Fruit fly (Drosophila melanogaster) whole organism, embryonic: ENCODE results near the gene Jhbp11.
A peak's percentile ranks its signal among the peaks of the same experiment; 100 is the strongest.

Source experiments
- Bgb ChIP-seq: fragments of 200-800 bp; sonication (Bioruptor generic); IDR thresholded peaks from 2 replicates; pipeline ENCODE4 v1.3.6; 2022; ENCODE audit warnings: missing biosample characterization, missing genetic modification characterization; ENCODE audit not compliant: partially characterized antibody
- Blimp-1 ChIP-seq: fragments of 200-800 bp; sonication (Bioruptor generic); optimal IDR thresholded peaks from 3 replicates; lab custom pipeline; 2018; ENCODE audit warnings: missing biosample characterization, missing genetic modification characterization, mild to moderate bottlenecking, moderate library complexity, missing genetic modification reagents
- CG11504 ChIP-seq: fragments of 200-800 bp; sonication (Bioruptor generic); optimal IDR thresholded peaks from 3 replicates; lab custom pipeline; 2019; ENCODE audit warnings: missing biosample characterization, mild to moderate bottlenecking, missing genetic modification characterization, moderate library complexity
- CG12769 ChIP-seq: fragments of 200-800 bp; sonication (Bioruptor generic); optimal IDR thresholded peaks from 2 replicates; lab custom pipeline; 2019; ENCODE audit warnings: missing biosample characterization, mild to moderate bottlenecking, missing genetic modification characterization, moderate library complexity
- CG16863 ChIP-seq: fragments of 200-800 bp; sonication (Bioruptor generic); optimal IDR thresholded peaks from 3 replicates; lab custom pipeline; 2016; ENCODE audit warnings: missing biosample characterization, missing genetic modification characterization
- CG18599 ChIP-seq: fragments of 200-800 bp; sonication (Bioruptor generic); optimal IDR thresholded peaks from 3 replicates; lab custom pipeline; 2017; ENCODE audit warnings: missing biosample characterization, missing genetic modification characterization, mild to moderate bottlenecking, moderate library complexity, missing genetic modification reagents
- CG2129 ChIP-seq: fragments of 200-800 bp; sonication (Bioruptor generic); IDR thresholded peaks from 2 replicates; pipeline ENCODE4 v1.3.6; 2022; ENCODE audit warnings: missing biosample characterization, missing genetic modification characterization; ENCODE audit not compliant: partially characterized antibody
- CG2199 ChIP-seq: fragments of 200-800 bp; sonication (Bioruptor generic); IDR thresholded peaks from 3 replicates; pipeline ENCODE4 v1.3.6; 2022; ENCODE audit warnings: missing biosample characterization, missing genetic modification characterization
- CG3163 ChIP-seq: fragments of 200-800 bp; sonication (Bioruptor generic); optimal IDR thresholded peaks from 3 replicates; lab custom pipeline; 2016; ENCODE audit warnings: missing biosample characterization, missing genetic modification characterization
- CG6683 ChIP-seq: fragments of 200-800 bp; sonication (Bioruptor generic); optimal IDR thresholded peaks from 2 replicates; lab custom pipeline; 2017; ENCODE audit warnings: missing biosample characterization, mild to moderate bottlenecking, missing genetic modification characterization, missing genetic modification reagents
- CG6791 ChIP-seq: fragments of 200-800 bp; sonication (Bioruptor generic); IDR thresholded peaks from 3 replicates; pipeline ENCODE4 v1.3.6; 2022; ENCODE audit warnings: missing biosample characterization, missing genetic modification characterization; ENCODE audit not compliant: partially characterized antibody
- CG7963 ChIP-seq: fragments of 200-800 bp; sonication (Bioruptor generic); IDR thresholded peaks from 3 replicates; pipeline ENCODE4 v1.3.6; 2022; ENCODE audit warnings: missing biosample characterization, missing genetic modification characterization; ENCODE audit not compliant: partially characterized antibody
- CG8290 ChIP-seq, 3 experiments: fragments of 200-800 bp; sonication (Bioruptor generic); optimal IDR thresholded peaks; 2 replicates each; lab custom pipeline; 2016 to 2019; ENCODE audit warnings: missing biosample characterization in 3 of 3, missing genetic modification characterization in 3 of 3, mild to moderate bottlenecking in 2 of 3, moderate library complexity in 1 of 3
- CTCF ChIP-seq: fragments of 200-800 bp; sonication (Bioruptor generic); optimal IDR thresholded peaks from 2 replicates; lab custom pipeline; 2017; ENCODE audit warnings: missing biosample characterization, mild to moderate bottlenecking, missing genetic modification characterization, moderate library complexity
- CoRest ChIP-seq: fragments of 200-800 bp; sonication (Bioruptor generic); optimal IDR thresholded peaks from 3 replicates; lab custom pipeline; 2018; ENCODE audit warnings: missing biosample characterization, mild to moderate bottlenecking, missing genetic modification characterization, moderate library complexity
- Ets65A ChIP-seq: fragments of 200-800 bp; sonication (Bioruptor generic); peaks from one replicate; lab custom pipeline; 2016; ENCODE audit warnings: missing biosample characterization, missing genetic modification characterization
- Gug ChIP-seq: fragments of 200-800 bp; sonication (Bioruptor generic); IDR thresholded peaks from 4 replicates; pipeline ENCODE4 v1.3.6; 2022; ENCODE audit warnings: missing biosample characterization, missing genetic modification characterization
- Hr78 ChIP-seq, 2 experiments: fragments of 200-800 bp in 1 of 2; fragments of >200 bp in 1 of 2; sonication (Bioruptor generic) in 1 of 2; optimal IDR thresholded peaks; 2 replicates each; lab custom pipeline; 2017 to 2019; ENCODE audit warnings: missing biosample characterization in 2 of 2, missing genetic modification characterization in 2 of 2, mild to moderate bottlenecking in 1 of 2, moderate library complexity in 1 of 2
- Pdp1 ChIP-seq, 2 experiments: fragments of 200-800 bp; sonication (Bioruptor generic); optimal IDR thresholded peaks; 3 replicates each; lab custom pipeline; 2016; ENCODE audit warnings: missing biosample characterization in 2 of 2, missing genetic modification characterization in 2 of 2, mild to moderate bottlenecking in 1 of 2, moderate library complexity in 1 of 2
- Rfx ChIP-seq: fragments of 200-800 bp; sonication (Bioruptor generic); IDR thresholded peaks from 2 replicates; pipeline ENCODE4 v1.3.6; 2022; ENCODE audit warnings: missing biosample characterization, missing genetic modification characterization
- Sox100B ChIP-seq: fragments of 200-800 bp; sonication (Bioruptor generic); optimal IDR thresholded peaks from 3 replicates; lab custom pipeline; 2018; ENCODE audit warnings: missing biosample characterization, mild to moderate bottlenecking, missing genetic modification characterization
- TFAM ChIP-seq: fragments of 200-800 bp; sonication (Bioruptor generic); optimal IDR thresholded peaks from 2 replicates; lab custom pipeline; 2017; ENCODE audit warnings: missing biosample characterization, missing genetic modification characterization, inconsistent platforms
- Trl ChIP-seq, 3 experiments: fragments of >200 bp in 2 of 3; fragments of 200-800 bp in 1 of 3; sonication (Bioruptor generic) in 1 of 3; optimal IDR thresholded peaks; 2 replicates in 1 of 3; 3 replicates in 2 of 3; lab custom pipeline; 2016 to 2017; ENCODE audit warnings: missing biosample characterization in 1 of 3, missing genetic modification characterization in 1 of 3
- Usf ChIP-seq: fragments of 200-800 bp; sonication (Bioruptor generic); optimal IDR thresholded peaks from 2 replicates; lab custom pipeline; 2017; ENCODE audit warnings: missing genotype, missing biosample characterization, missing genetic modification characterization
- ash1 ChIP-seq: fragments of 200-800 bp; sonication (Bioruptor generic); optimal IDR thresholded peaks from 2 replicates; lab custom pipeline; 2018; ENCODE audit warnings: missing biosample characterization, mild to moderate bottlenecking, missing genetic modification characterization
- chinmo ChIP-seq: fragments of 200-800 bp; sonication (Bioruptor generic); IDR thresholded peaks from 4 replicates; pipeline ENCODE4 v1.3.6; 2022; ENCODE audit warnings: missing biosample characterization, missing genetic modification characterization; ENCODE audit not compliant: partially characterized antibody
- esg ChIP-seq: fragments of 200-800 bp; sonication (Bioruptor generic); conservative IDR thresholded peaks from 2 replicates; pipeline ENCODE4 v1.3.6; 2022; ENCODE audit warnings: missing biosample characterization, missing genetic modification characterization
- grau ChIP-seq: fragments of 200-800 bp; optimal IDR thresholded peaks from 3 replicates; lab custom pipeline; 2019; ENCODE audit warnings: missing biosample characterization, mild to moderate bottlenecking, missing genetic modification characterization, moderate library complexity
- ind ChIP-seq: fragments of 200-800 bp; sonication (Bioruptor generic); optimal IDR thresholded peaks from 3 replicates; lab custom pipeline; 2016; ENCODE audit warnings: missing biosample characterization, missing genetic modification characterization
- ken ChIP-seq: fragments of 200-800 bp; sonication (Bioruptor generic); IDR thresholded peaks from 3 replicates; pipeline ENCODE4 v1.3.6; 2022; ENCODE audit warnings: missing biosample characterization, missing genetic modification characterization
- kni ChIP-seq: fragments of 200-800 bp; sonication (Bioruptor generic); optimal IDR thresholded peaks from 3 replicates; lab custom pipeline; 2017; ENCODE audit warnings: mild to moderate bottlenecking, missing biosample characterization, missing genetic modification reagents, missing genetic modification characterization
- pros ChIP-seq: fragments of 200-800 bp; sonication (Bioruptor generic); optimal IDR thresholded peaks from 3 replicates; lab custom pipeline; 2019; ENCODE audit warnings: missing biosample characterization, mild to moderate bottlenecking, missing genetic modification characterization, moderate library complexity
- sens ChIP-seq: fragments of 200-800 bp; sonication (Bioruptor generic); peaks from one replicate; lab custom pipeline; 2016; ENCODE audit warnings: missing biosample characterization, missing genetic modification characterization
- tio ChIP-seq: fragments of 200-800 bp; sonication (Bioruptor generic); optimal IDR thresholded peaks from 2 replicates; lab custom pipeline; 2017; ENCODE audit warnings: missing biosample characterization, missing genetic modification characterization, inconsistent platforms
- vfl ChIP-seq: fragments of 200-800 bp; sonication (Bioruptor generic); optimal IDR thresholded peaks from 2 replicates; lab custom pipeline; 2016; ENCODE audit warnings: missing biosample characterization, missing genetic modification characterization
- vvl ChIP-seq: fragments of 200-800 bp; sonication (Bioruptor generic); IDR thresholded peaks from 2 replicates; pipeline ENCODE4 v1.3.6; 2022; ENCODE audit warnings: missing biosample characterization, missing genetic modification characterization
- z ChIP-seq: fragments of 200-800 bp; sonication (Bioruptor generic); IDR thresholded peaks from 3 replicates; pipeline ENCODE4 v1.3.6; 2022; ENCODE audit warnings: missing biosample characterization, missing genetic modification characterization

Gene Jhbp11

DNA sequence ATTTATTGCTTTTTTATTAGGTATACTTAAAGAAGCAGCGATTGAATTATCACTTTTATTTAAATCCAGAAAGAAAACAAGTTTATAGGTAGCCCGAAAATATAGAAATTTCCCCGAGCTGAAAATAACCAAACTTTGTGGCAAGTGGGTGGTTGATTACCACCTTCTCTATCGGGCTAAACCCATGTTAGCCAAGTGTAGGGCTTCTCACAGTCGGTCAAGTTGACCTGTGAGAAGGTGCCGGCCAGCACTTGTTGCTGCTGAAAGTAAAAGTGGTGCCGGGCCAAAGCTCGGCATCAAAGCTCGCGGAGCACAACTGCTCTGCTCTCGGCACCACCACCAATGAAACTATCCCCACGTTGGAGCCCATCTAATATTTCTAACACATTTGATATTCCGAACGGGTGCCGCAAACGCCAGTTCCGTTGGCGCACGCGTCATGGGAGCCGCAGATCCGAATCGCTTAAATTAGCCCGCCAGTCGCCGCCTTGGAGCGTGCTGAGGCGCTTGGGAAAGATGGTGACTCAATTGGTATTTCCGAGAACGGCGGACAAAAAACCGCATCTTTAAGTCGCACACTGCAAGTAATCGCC is 30.0 kb upstream of the Jhbp11 start (continued):
- TF ChIP-seq CG7963 (no peak), ken (GFP tag; lab: Robert Waterston, UW) (no peak), vfl (no peak), ind (GFP tag; lab: Kevin White, UChicago) (peak; percentile 20), CG2129 (GFP tag; lab: Robert Waterston, UW) (no peak), esg (no peak), grau (tag; lab: Kevin White, UChicago) (no peak), tio (GFP tag; lab: Kevin White, UChicago) (no peak), CG12769 (tag; lab: Kevin White, UChicago) (peak; percentile 23), CG6683 (GFP tag; lab: Kevin White, UChicago) (no peak), Gug (GFP tag; lab: Robert Waterston, UW) (0 out of 4 replicates have a peak, but pooled peaks have one; percentile 15), Usf (no peak)
- TF ChIP-seq, all 482 proteins: peak for 50

- no peak for TF ChIP-seq TFAM (GFP tag; lab: Kevin White, UChicago)
- no peak for TF ChIP-seq CG16863 (GFP tag; lab: Kevin White, UChicago)
- TF ChIP-seq Sox100B, result no peak
- peak; percentile 86 for TF ChIP-seq CG3163
- TF ChIP-seq Rfx, result no peak
- TF ChIP-seq z (GFP tag; lab: Robert Waterston, UW), result peak; percentile 73; the same call in 2 of the 3 replicates
- peak; percentile 57 for TF ChIP-seq Blimp-1
- peak in 1 of 2 experiments; percentile 49 for TF ChIP-seq Trl (optimal IDR thresholded peaks at IDR 0.05; lab: Kevin White, UChicago)
- TF ChIP-seq Trl (GFP tag; optimal IDR thresholded peaks at IDR 0.05; lab: Kevin White, UChicago), result no peak
- no peak for TF ChIP-seq CG18599 (GFP tag; lab: Kevin White, UChicago)
- peak; percentile 44 for TF ChIP-seq sens (GFP tag; lab: Kevin White, UChicago)
- TF ChIP-seq CG8290 (GFP tag; optimal IDR thresholded peaks at IDR 0.05; lab: Kevin White, UChicago), result no peak
- no peak for TF ChIP-seq CG8290 (tag; optimal IDR thresholded peaks at IDR 0.05; lab: Kevin White, UChicago)
Observed at dm6 chr3R:27075694-27076093, 25.3 kb upstream of the Jhbp11 start, which contains the start of gene CG14257. Gene CG14257, plus strand, starts transcription at chr3R:27075870.

- TF ChIP-seq kni (GFP tag; lab: Kevin White, UChicago), result peak; percentile 9
- TF ChIP-seq Pdp1 (GFP tag; optimal IDR thresholded peaks at IDR 0.05; lab: Kevin White, UChicago), result peak in 1 of 2 experiments; percentile 80
- TF ChIP-seq CoRest (tag; lab: Kevin White, UChicago), result no peak
- peak; percentile 28 for TF ChIP-seq pros (GFP tag; lab: Kevin White, UChicago)
- peak; percentile 94 for TF ChIP-seq Blimp-1
- TF ChIP-seq CG11504 (tag; lab: Kevin White, UChicago), result no peak
- TF ChIP-seq vvl (GFP tag; lab: Robert Waterston, UW), result peak; percentile 79
- peak in 1 of 2 experiments; percentile 70 for TF ChIP-seq Hr78 (GFP tag; optimal IDR thresholded peaks at IDR 0.05; lab: Kevin White, UChicago)
Observed at dm6 chr3R:27076618-27077017, 24.4 kb upstream of the Jhbp11 start.

- TF ChIP-seq TFAM (GFP tag; lab: Kevin White, UChicago) (no peak), chinmo (0 out of 4 replicates have a peak, but pooled peaks have one; percentile 34), CG6791 (peak; percentile 58; the same call in 2 of the 3 replicates), ash1 (GFP tag; lab: Kevin White, UChicago) (no peak), Ets65A (GFP tag; lab: Kevin White, UChicago) (no peak), CTCF (GFP tag; lab: Kevin White, UChicago) (peak; percentile 80), CG2199 (GFP tag; lab: Robert Waterston, UW) (0 out of 3 replicates have a peak, but pooled peaks have one; percentile 35), Bgb (peak; percentile 62), sens (GFP tag; lab: Kevin White, UChicago) (peak; percentile 50)
Observed at dm6 chr3R:27082752-27083151, 18.3 kb upstream of the Jhbp11 start.
